Fruit fly (Drosophila melanogaster): Measurements from ENCODE around the gene CG13248.

CG13248 gene

dm6 chr3L:20384086-20384810 is 26.1 kb downstream of the CG13248 start, which contains the start of the genes CG5498 and fbl:
CG5498 (minus strand) TSS chr3L:20384109.
fbl (plus strand) TSS chr3L:20384429.
- TF ChIP-seq D1 (tag; optimal IDR thresholded peaks at IDR 0.05): peak; percentile 68
- no peak for TF ChIP-seq Ets98B (GFP tag; IDR thresholded peaks at IDR 0.05)
- no peak for TF ChIP-seq rn (GFP tag; IDR thresholded peaks at IDR 0.05)
- 0 out of 3 replicates have a peak, but pooled peaks have one; percentile 55 for TF ChIP-seq CG4496 (GFP tag; IDR thresholded peaks at IDR 0.05)
- TF ChIP-seq Pif1A (GFP tag; optimal IDR thresholded peaks at IDR 0.05): no peak
- TF ChIP-seq CG10348 (GFP tag; IDR thresholded peaks at IDR 0.05): no peak
- TF ChIP-seq gl (tag; optimal IDR thresholded peaks at IDR 0.05): no peak
- TF ChIP-seq Snoo (tag; optimal IDR thresholded peaks at IDR 0.05): peak; percentile 64
- TF ChIP-seq CG14655 (GFP tag; optimal IDR thresholded peaks at IDR 0.05): no peak
- no peak for TF ChIP-seq fd96Ca (GFP tag; IDR thresholded peaks at IDR 0.05)
- peak; percentile 61 for TF ChIP-seq CG9948 (tag; optimal IDR thresholded peaks at IDR 0.05)
- TF ChIP-seq CG34367 (tag; optimal IDR thresholded peaks at IDR 0.05): peak; percentile 36
- TF ChIP-seq CG15710 (tag; optimal IDR thresholded peaks at IDR 0.05): peak; percentile 69
- peak; percentile 75 for TF ChIP-seq CG8159 (tag; optimal IDR thresholded peaks at IDR 0.05)
- TF ChIP-seq CG8301 (tag; optimal IDR thresholded peaks at IDR 0.05): peak; percentile 59
- peak; percentile 57 for TF ChIP-seq CG17806 (tag; optimal IDR thresholded peaks at IDR 0.05)
- no peak for TF ChIP-seq EcR (GFP tag; optimal IDR thresholded peaks at IDR 0.05)
- TF ChIP-seq Pif1B (GFP tag; optimal IDR thresholded peaks at IDR 0.05): peak; percentile 5
- peak; percentile 49; the same call in 1 of the 2 replicates for TF ChIP-seq CG32121 (GFP tag; IDR thresholded peaks at IDR 0.05)
- no peak for TF ChIP-seq CG13204 (GFP tag; optimal IDR thresholded peaks at IDR 0.05)
- TF ChIP-seq CG12605 (GFP tag; IDR thresholded peaks at IDR 0.05): no peak

- TF ChIP-seq rn (GFP tag; IDR thresholded peaks at IDR 0.05): no peak
- TF ChIP-seq CG9948 (tag; optimal IDR thresholded peaks at IDR 0.05): no peak
- no peak for TF ChIP-seq CG13204 (GFP tag; optimal IDR thresholded peaks at IDR 0.05)
- TF ChIP-seq Ets98B (GFP tag; IDR thresholded peaks at IDR 0.05): no peak
- TF ChIP-seq Pif1B (GFP tag; optimal IDR thresholded peaks at IDR 0.05): no peak
- no peak for TF ChIP-seq CG8301 (tag; optimal IDR thresholded peaks at IDR 0.05)
Measured at dm6 chr3L:20379496-20379895, 30.9 kb downstream of the CG13248 start.

dm6 chr3L:20376564-20376920 is 33.8 kb downstream of the CG13248 start:
- TF ChIP-seq CG12605 (GFP tag; IDR thresholded peaks at IDR 0.05) (no peak), EcR (GFP tag; optimal IDR thresholded peaks at IDR 0.05) (peak; percentile 12)

dm6 chr3L:20375878-20376563 is 34.3 kb downstream of the CG13248 start, which contains the start of the genes Ide and RhoBTB:
Ide (minus strand) TSS chr3L:20375896.
RhoBTB (plus strand) TSS chr3L:20376242.
- TF ChIP-seq CG8159 (tag; optimal IDR thresholded peaks at IDR 0.05) (peak; percentile 75), Snoo (tag; optimal IDR thresholded peaks at IDR 0.05) (peak; percentile 71), CG10348 (GFP tag; IDR thresholded peaks at IDR 0.05) (peak; percentile 83), CG17806 (tag; optimal IDR thresholded peaks at IDR 0.05) (peak; percentile 67), CG13204 (GFP tag; optimal IDR thresholded peaks at IDR 0.05) (no peak), CG32121 (GFP tag; IDR thresholded peaks at IDR 0.05) (peak; percentile 58), CG12605 (GFP tag; IDR thresholded peaks at IDR 0.05) (0 out of 2 replicates have a peak, but pooled peaks have one; percentile 22), CG4496 (GFP tag; IDR thresholded peaks at IDR 0.05) (peak; percentile 74; the same call in 2 of the 3 replicates), gl (tag; optimal IDR thresholded peaks at IDR 0.05) (no peak), EcR (GFP tag; optimal IDR thresholded peaks at IDR 0.05) (no peak), D1 (tag; optimal IDR thresholded peaks at IDR 0.05) (no peak), CG34367 (tag; optimal IDR thresholded peaks at IDR 0.05) (peak; percentile 65), CG8301 (tag; optimal IDR thresholded peaks at IDR 0.05) (peak; percentile 66), CG9948 (tag; optimal IDR thresholded peaks at IDR 0.05) (peak; percentile 68), CG14655 (GFP tag; optimal IDR thresholded peaks at IDR 0.05) (no peak), Pif1A (GFP tag; optimal IDR thresholded peaks at IDR 0.05) (no peak), rn (GFP tag; IDR thresholded peaks at IDR 0.05) (peak; percentile 32; the same call in 1 of the 2 replicates), Ets98B (GFP tag; IDR thresholded peaks at IDR 0.05) (peak; percentile 42; the same call in 1 of the 2 replicates), Pif1B (GFP tag; optimal IDR thresholded peaks at IDR 0.05) (no peak), CG15710 (tag; optimal IDR thresholded peaks at IDR 0.05) (peak; percentile 80), fd96Ca (GFP tag; IDR thresholded peaks at IDR 0.05) (peak; percentile 14; the same call in 1 of the 3 replicates)

- TF ChIP-seq CG13204 (GFP tag; optimal IDR thresholded peaks at IDR 0.05) (no peak), CG12605 (GFP tag; IDR thresholded peaks at IDR 0.05) (no peak), rn (GFP tag; IDR thresholded peaks at IDR 0.05) (no peak), CG4496 (GFP tag; IDR thresholded peaks at IDR 0.05) (no peak), CG8159 (tag; optimal IDR thresholded peaks at IDR 0.05) (no peak), fd96Ca (GFP tag; IDR thresholded peaks at IDR 0.05) (no peak), CG14655 (GFP tag; optimal IDR thresholded peaks at IDR 0.05) (no peak), CG8301 (tag; optimal IDR thresholded peaks at IDR 0.05) (no peak), CG32121 (GFP tag; IDR thresholded peaks at IDR 0.05) (no peak), Pif1B (GFP tag; optimal IDR thresholded peaks at IDR 0.05) (no peak), Pif1A (GFP tag; optimal IDR thresholded peaks at IDR 0.05) (no peak), EcR (GFP tag; optimal IDR thresholded peaks at IDR 0.05) (no peak), CG34367 (tag; optimal IDR thresholded peaks at IDR 0.05) (no peak)
Measured at dm6 chr3L:20375467-20375866, 34.9 kb downstream of the CG13248 start.

Measured in whole organism, pupa.